Worm (Caenorhabditis elegans) whole organism, L4/young adult: Measurements from ENCODE around the gene E01G4.3.

Source experiments
- W03F9.2 ChIP-seq: fragments of 150-350 bp; optimal IDR thresholded peaks from 2 replicates; lab custom pipeline; 2014; ENCODE audit warnings: missing biosample characterization, missing genetic modification characterization
- him-1 ChIP-seq: sonication (generic microtip); optimal IDR thresholded peaks from 2 replicates; lab custom pipeline; 2016; ENCODE audit warnings: missing genotype, missing genetic modification reagents, missing genetic modification characterization, missing compliant biosample characterization

- TF ChIP-seq W03F9.2 (tag; lab: Kevin White, UChicago) (no peak), him-1 (tag; lab: Kevin White, UChicago) (no peak)
Measured at ce11 chrII:13470655-13471054, 1.3 kb upstream of the E01G4.3 start.
